Worm (Caenorhabditis elegans): ENCODE measurements around the gene T09F5.10.

Gene T09F5.10

DNA sequence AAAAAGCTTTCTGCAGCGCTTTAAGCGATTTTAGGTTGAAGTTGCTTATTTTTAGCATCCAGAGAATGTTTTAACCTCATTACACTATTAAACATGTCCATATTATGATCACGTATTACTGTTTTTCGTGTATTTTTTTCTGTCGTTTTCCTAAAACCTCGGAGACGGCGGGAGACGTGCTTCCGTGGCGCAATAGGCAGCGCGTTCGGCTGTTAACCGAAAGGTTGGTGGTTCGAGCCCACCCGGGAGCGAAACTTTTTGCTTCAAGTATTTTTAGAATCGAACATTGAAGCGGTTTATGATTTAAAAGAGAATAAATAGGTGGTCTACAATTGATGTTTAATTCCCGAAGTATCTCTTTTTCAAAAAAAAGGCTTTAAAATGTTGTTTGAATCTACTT lies 23.4 kb upstream of the T09F5.10 start:
- TF ChIP-seq nhr-48 (tag; optimal IDR thresholded peaks at IDR 0.05) (no peak), sdz-12 (GFP tag; optimal IDR thresholded peaks at IDR 0.05) (no peak), cey-2 (tag; optimal IDR thresholded peaks at IDR 0.05; ENCODE audit: borderline replicate concordance, insufficient read depth) (no peak), D1046.2 (GFP tag; IDR thresholded peaks at IDR 0.05) (peak; percentile 51; the same call in 1 of the 2 replicates), ces-1 (GFP tag; optimal IDR thresholded peaks at IDR 0.05) (no peak), dmd-6 (GFP tag; IDR thresholded peaks at IDR 0.05) (no peak), ama-1 (optimal IDR thresholded peaks at IDR 0.05) (no peak), duxl-1 (tag; optimal IDR thresholded peaks at IDR 0.05; ENCODE audit: poor library complexity) (no peak), lin-39 (tag; optimal IDR thresholded peaks at IDR 0.05) (no peak), pha-4 (GFP tag; IDR thresholded peaks at IDR 0.05) (no peak), pha-4 (tag; optimal IDR thresholded peaks at IDR 0.05) (no peak), lin-38 (GFP tag; IDR thresholded peaks at IDR 0.05) (no peak), nhr-41 (GFP tag; IDR thresholded peaks at IDR 0.05) (no peak), unc-130 (GFP tag; optimal IDR thresholded peaks at IDR 0.05) (peak; percentile 9), madf-9 (GFP tag; conservative IDR thresholded peaks at IDR 0.05) (no peak), R02D3.7 (tag; optimal IDR thresholded peaks at IDR 0.05) (no peak), madf-5 (GFP tag; IDR thresholded peaks at IDR 0.05) (no peak), nhr-237 (tag; optimal IDR thresholded peaks at IDR 0.05) (no peak), ztf-7 (tag; optimal IDR thresholded peaks at IDR 0.05) (no peak), F26F4.8 (GFP tag; conservative IDR thresholded peaks at IDR 0.05) (peak; percentile 76; the same call in 1 of the 2 replicates), mes-2 (tag; optimal IDR thresholded peaks at IDR 0.05; ENCODE audit: poor library complexity, severe bottlenecking) (no peak), ceh-44 (GFP tag; IDR thresholded peaks at IDR 0.05) (no peak), ctbp-1 (GFP tag; IDR thresholded peaks at IDR 0.05) (no peak), lim-7 (GFP tag; IDR thresholded peaks at IDR 0.05) (0 out of 2 replicates have a peak, but pooled peaks have one; percentile 68), F44E2.7 (GFP tag; IDR thresholded peaks at IDR 0.05) (no peak)

- no peak for TF ChIP-seq hmg-1.1 (GFP tag; IDR thresholded peaks at IDR 0.05)
- no peak for TF ChIP-seq mxl-3 (GFP tag; optimal IDR thresholded peaks at IDR 0.05)
These were observed 21.2 kb upstream of the T09F5.10 start, which contains the start of gene str-45 for ce11 chrV:15158691-15159090. TSS of gene str-45 (plus strand) at chrV:15158991.

DNA sequence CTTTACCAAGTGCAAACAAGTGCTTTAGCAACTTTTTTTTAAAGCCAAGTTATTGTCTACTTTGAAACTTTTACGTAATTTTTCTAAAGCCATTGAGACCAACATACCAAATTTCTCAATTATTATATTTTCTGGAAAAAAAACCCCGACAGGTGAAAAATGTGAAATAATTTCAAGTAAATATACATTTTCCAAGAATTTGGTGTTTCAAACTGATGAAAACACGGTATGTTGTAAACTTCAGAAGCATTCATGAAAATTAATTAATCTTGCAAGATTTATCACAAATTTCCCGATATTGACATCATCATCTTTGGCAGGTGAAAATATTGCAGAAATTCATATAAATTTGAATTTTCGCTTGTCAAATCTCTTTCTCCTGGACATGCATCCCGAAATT lies 17.2 kb upstream of the T09F5.10 start, which contains the start of gene srz-11:
Gene srz-11 (plus strand): TSS at position 386 of the 400 bp plus-strand sequence.
- TF ChIP-seq Y75B8A.6 (GFP tag; IDR thresholded peaks at IDR 0.05), result no peak
- no peak for TF ChIP-seq nhr-6 (tag; optimal IDR thresholded peaks at IDR 0.05)
- TF ChIP-seq lin-29 (GFP tag; IDR thresholded peaks at IDR 0.05), result no peak
- TF ChIP-seq jun-1 (tag; optimal IDR thresholded peaks at IDR 0.05), result no peak

ce11 chrV:15168018-15168417 lies 11.8 kb upstream of the T09F5.10 start:
- TF ChIP-seq hlh-30 (tag; optimal IDR thresholded peaks at IDR 0.05; ENCODE audit: insufficient read depth), result peak; percentile 43
- TF ChIP-seq nhr-28 (tag; optimal IDR thresholded peaks at IDR 0.05), result peak; percentile 74

DNA sequence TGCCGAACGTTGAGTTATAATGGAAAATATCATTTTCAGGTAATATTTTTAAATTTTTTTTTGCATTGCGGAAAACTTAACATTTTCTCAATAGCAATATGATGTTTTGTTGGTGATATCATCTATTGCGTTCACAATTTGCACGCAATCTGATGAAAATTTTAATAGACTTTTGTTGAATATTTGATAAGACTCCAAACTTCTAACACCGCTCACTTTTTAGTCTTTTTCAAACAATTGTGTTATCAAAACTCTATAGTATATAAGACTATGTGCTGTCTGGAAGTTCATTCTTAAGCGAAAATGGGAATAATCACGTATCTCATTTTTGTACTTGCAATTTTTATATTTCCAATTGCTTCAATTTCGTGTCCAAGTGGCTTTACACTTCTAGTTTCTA lies 4.4 kb upstream of the T09F5.10 start, which contains the start of gene clec-47:
Gene clec-47 (plus strand): TSS at position 301 of the 400 bp plus-strand sequence.
- no peak for TF ChIP-seq gei-8 (GFP tag; optimal IDR thresholded peaks at IDR 0.05)
- TF ChIP-seq mes-2 (tag; optimal IDR thresholded peaks at IDR 0.05; ENCODE audit: poor library complexity, severe bottlenecking), result no peak
- TF ChIP-seq lin-15B (tag; optimal IDR thresholded peaks at IDR 0.05), result no peak
- no peak for TF ChIP-seq dmd-9 (GFP tag; IDR thresholded peaks at IDR 0.05)
- TF ChIP-seq aha-1 (tag), result no peak
- TF ChIP-seq nhr-28 (tag; optimal IDR thresholded peaks at IDR 0.05), result peak; percentile 19
- no peak for TF ChIP-seq ceh-28 (tag; optimal IDR thresholded peaks at IDR 0.05)
- TF ChIP-seq hif-1 (tag; optimal IDR thresholded peaks at IDR 0.05), result peak in 1 of 2 experiments; percentile 31
- no peak for TF ChIP-seq madf-5 (GFP tag; IDR thresholded peaks at IDR 0.05)
- no peak for TF ChIP-seq hmg-1.1 (GFP tag; IDR thresholded peaks at IDR 0.05)
